Fruit fly (Drosophila melanogaster): ENCODE results near the gene CG14073.

CG14073 gene

dm6 chr3L:18786066-18786426, 34.4 kb downstream of the CG14073 start:
- TF ChIP-seq sage (GFP tag; optimal IDR thresholded peaks at IDR 0.05), result no peak
- TF ChIP-seq Mio (GFP tag; optimal IDR thresholded peaks at IDR 0.05), result no peak
- no peak for TF ChIP-seq psq (GFP tag; optimal IDR thresholded peaks at IDR 0.05)
- no peak for TF ChIP-seq GATAd (GFP tag; optimal IDR thresholded peaks at IDR 0.05)
- TF ChIP-seq N (GFP tag; optimal IDR thresholded peaks at IDR 0.05), result no peak
- no peak for TF ChIP-seq CrebA (GFP tag; optimal IDR thresholded peaks at IDR 0.05; ENCODE audit: borderline replicate concordance)
- no peak for TF ChIP-seq Hnf4 (GFP tag; optimal IDR thresholded peaks at IDR 0.05)
- no peak for TF ChIP-seq Rel (GFP tag; optimal IDR thresholded peaks at IDR 0.05)
- TF ChIP-seq Rel (tag; optimal IDR thresholded peaks at IDR 0.05), result no peak
- no peak for TF ChIP-seq dsf (GFP tag; optimal IDR thresholded peaks at IDR 0.05; ENCODE audit: borderline replicate concordance)
- no peak for TF ChIP-seq Hr78 (GFP tag; optimal IDR thresholded peaks at IDR 0.05)
- no peak for TF ChIP-seq h (GFP tag; optimal IDR thresholded peaks at IDR 0.05)
- no peak for TF ChIP-seq usp (GFP tag; optimal IDR thresholded peaks at IDR 0.05)
- TF ChIP-seq CG32264 (GFP tag; optimal IDR thresholded peaks at IDR 0.05), result no peak
- TF ChIP-seq sv (GFP tag; optimal IDR thresholded peaks at IDR 0.05), result no peak
- no peak for TF ChIP-seq jim (GFP tag; optimal IDR thresholded peaks at IDR 0.05)

- TF ChIP-seq jim (GFP tag; optimal IDR thresholded peaks at IDR 0.05), result no peak
- TF ChIP-seq N (GFP tag; optimal IDR thresholded peaks at IDR 0.05), result no peak
- TF ChIP-seq CG9705 (GFP tag; optimal IDR thresholded peaks at IDR 0.05), result no peak
- no peak for TF ChIP-seq HLH106 (tag; optimal IDR thresholded peaks at IDR 0.05)
- no peak for TF ChIP-seq Jra (GFP tag; optimal IDR thresholded peaks at IDR 0.05)
- no peak for TF ChIP-seq Hr78 (GFP tag; optimal IDR thresholded peaks at IDR 0.05)
- TF ChIP-seq dsf (GFP tag; optimal IDR thresholded peaks at IDR 0.05; ENCODE audit: borderline replicate concordance), result no peak
- no peak for TF ChIP-seq CG32264 (GFP tag; optimal IDR thresholded peaks at IDR 0.05)
- TF ChIP-seq Hnf4 (GFP tag; optimal IDR thresholded peaks at IDR 0.05), result no peak
Measured at dm6 chr3L:18784562-18784961, 35.9 kb downstream of the CG14073 start.

DNA sequence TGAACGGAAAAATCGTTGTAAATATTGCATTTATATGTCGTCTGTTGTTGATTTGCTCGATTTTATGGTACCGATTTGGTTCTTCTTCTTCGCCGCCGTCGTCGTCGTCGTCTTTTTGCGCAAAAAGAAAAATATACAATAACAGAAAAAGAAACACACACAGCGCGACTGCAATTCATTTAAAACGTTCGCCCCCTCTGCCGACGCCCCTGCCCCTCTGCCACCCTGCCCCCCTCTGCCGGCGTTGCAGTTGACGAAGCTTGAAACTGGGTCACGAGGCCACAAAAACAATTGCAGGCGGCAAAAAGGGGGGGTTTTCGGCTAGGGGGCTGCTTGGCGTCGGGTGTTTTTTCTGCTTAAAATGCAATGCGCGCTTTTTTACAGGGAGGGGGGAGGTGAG, 36.9 kb downstream of the CG14073 start:
- TF ChIP-seq brk (GFP tag; optimal IDR thresholded peaks at IDR 0.05) (no peak), N (GFP tag; optimal IDR thresholded peaks at IDR 0.05) (no peak), Hnf4 (GFP tag; optimal IDR thresholded peaks at IDR 0.05) (no peak), Sp1 (GFP tag; optimal IDR thresholded peaks at IDR 0.05) (no peak), Dif (GFP tag; optimal IDR thresholded peaks at IDR 0.05; ENCODE audit: partially characterized antibody) (no peak), jim (GFP tag; optimal IDR thresholded peaks at IDR 0.05) (no peak), sv (GFP tag; optimal IDR thresholded peaks at IDR 0.05) (no peak), Hr83 (GFP tag; optimal IDR thresholded peaks at IDR 0.05; ENCODE audit: poor library complexity, severe bottlenecking) (no peak), dmrt93B (GFP tag; optimal IDR thresholded peaks at IDR 0.05) (no peak)

DNA sequence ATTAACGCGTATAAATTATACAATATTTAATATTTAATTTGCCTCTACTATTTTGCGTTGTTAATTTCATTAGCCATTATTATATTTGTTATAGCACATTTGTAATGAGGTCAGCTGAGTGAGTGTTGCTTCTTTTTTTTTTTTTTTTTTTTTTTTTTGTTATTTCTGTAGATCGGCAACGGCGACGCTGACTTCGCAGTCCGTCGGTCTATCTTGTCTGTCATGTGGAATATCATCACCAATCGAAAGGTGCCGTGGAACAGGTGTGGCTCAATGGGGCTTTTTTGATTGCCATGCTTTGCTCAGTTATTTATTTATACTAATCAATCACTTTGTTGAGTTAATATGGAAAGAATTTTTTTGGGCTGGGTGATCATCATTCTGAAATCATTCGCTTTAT, 37.8 kb downstream of the CG14073 start:
- TF ChIP-seq psq (GFP tag; optimal IDR thresholded peaks at IDR 0.05), result no peak
- TF ChIP-seq rgr (GFP tag; optimal IDR thresholded peaks at IDR 0.05), result no peak
- TF ChIP-seq sage (GFP tag; optimal IDR thresholded peaks at IDR 0.05), result no peak
- no peak for TF ChIP-seq fru (GFP tag; optimal IDR thresholded peaks at IDR 0.05)
- no peak for TF ChIP-seq Hr78 (GFP tag; optimal IDR thresholded peaks at IDR 0.05)
- no peak for TF ChIP-seq N (GFP tag; optimal IDR thresholded peaks at IDR 0.05)
- no peak for TF ChIP-seq pan (optimal IDR thresholded peaks at IDR 0.05)
- no peak for TF ChIP-seq Dif (GFP tag; optimal IDR thresholded peaks at IDR 0.05; ENCODE audit: partially characterized antibody)
- no peak for TF ChIP-seq HLH106 (tag; optimal IDR thresholded peaks at IDR 0.05)
- TF ChIP-seq Myc (optimal IDR thresholded peaks at IDR 0.05), result no peak
- TF ChIP-seq dsf (GFP tag; optimal IDR thresholded peaks at IDR 0.05; ENCODE audit: borderline replicate concordance), result no peak
- no peak for TF ChIP-seq foxo (GFP tag; optimal IDR thresholded peaks at IDR 0.05)
- TF ChIP-seq Hnf4 (GFP tag; optimal IDR thresholded peaks at IDR 0.05), result no peak
- TF ChIP-seq Vsx2 (GFP tag; optimal IDR thresholded peaks at IDR 0.05; ENCODE audit: partially characterized antibody), result no peak
- TF ChIP-seq lola (GFP tag; optimal IDR thresholded peaks at IDR 0.05), result no peak
- TF ChIP-seq Sp1 (GFP tag; optimal IDR thresholded peaks at IDR 0.05), result no peak
- TF ChIP-seq woc (GFP tag; optimal IDR thresholded peaks at IDR 0.05), result no peak
- no peak for TF ChIP-seq CG32264 (GFP tag; optimal IDR thresholded peaks at IDR 0.05)
- TF ChIP-seq CrebA (GFP tag; optimal IDR thresholded peaks at IDR 0.05; ENCODE audit: borderline replicate concordance), result no peak
